Worm (Caenorhabditis elegans) whole organism, young adult: ENCODE measurements around the gene sra-8.

Source experiments
- B0035.1 ChIP-seq: sonication (generic microtip); optimal IDR thresholded peaks from 2 replicates; lab custom pipeline; 2016; ENCODE audit warnings: missing genetic modification characterization, mild to moderate bottlenecking, missing compliant biosample characterization, missing genotype, missing genetic modification reagents
- B0261.1 ChIP-seq: sonication (generic microtip); optimal IDR thresholded peaks from 2 replicates; lab custom pipeline; 2016; ENCODE audit warnings: mild to moderate bottlenecking, missing genetic modification characterization, moderate library complexity, missing compliant biosample characterization
- B0336.3 ChIP-seq: fragments of 200-800 bp; sonication (Bioruptor generic); IDR thresholded peaks from 2 replicates; pipeline ENCODE4 v1.3.6; 2022; ENCODE audit warnings: missing genetic modification characterization, missing compliant biosample characterization
- C06A6.2 ChIP-seq: fragments of 200-800 bp; sonication (Bioruptor generic); conservative IDR thresholded peaks from 2 replicates; pipeline ENCODE4 v1.3.6; 2022; ENCODE audit warnings: missing genetic modification characterization, missing compliant biosample characterization
- F49E8.2 ChIP-seq: sonication (generic microtip); optimal IDR thresholded peaks from 3 replicates; lab custom pipeline; 2017; ENCODE audit warnings: missing genetic modification characterization, mild to moderate bottlenecking, missing compliant biosample characterization, antibody characterized with exemption, moderate library complexity; ENCODE audit not compliant: insufficient read depth
- F57C9.4 ChIP-seq: sonication (generic microtip); optimal IDR thresholded peaks from 2 replicates; lab custom pipeline; 2017; ENCODE audit warnings: mild to moderate bottlenecking, missing genetic modification characterization, missing compliant biosample characterization
- T07F8.4 ChIP-seq: sonication (generic microtip); optimal IDR thresholded peaks from 2 replicates; lab custom pipeline; 2016; ENCODE audit warnings: mild to moderate bottlenecking, missing genetic modification characterization, moderate library complexity, missing compliant biosample characterization
- Y56A3A.18 ChIP-seq: fragments of 200-800 bp; sonication (Bioruptor generic); IDR thresholded peaks from 2 replicates; pipeline ENCODE4 v1.3.6; 2022; ENCODE audit warnings: missing genetic modification reagents, missing genetic modification characterization, missing compliant biosample characterization
- Y67H2A.10 ChIP-seq: fragments of 200-800 bp; sonication (Bioruptor generic); conservative IDR thresholded peaks from 2 replicates; pipeline ENCODE4 v1.3.6; 2022; ENCODE audit warnings: missing genetic modification reagents, missing genetic modification characterization, missing compliant biosample characterization
- ZK185.1 ChIP-seq: sonication (generic microtip); optimal IDR thresholded peaks from 2 replicates; lab custom pipeline; 2016; ENCODE audit warnings: mild to moderate bottlenecking, missing genetic modification characterization, missing compliant biosample characterization; ENCODE audit not compliant: poor library complexity, severe bottlenecking
- aptf-3 ChIP-seq: fragments of 200-800 bp; sonication (Bioruptor generic); IDR thresholded peaks from 2 replicates; pipeline ENCODE4 v1.3.6; 2022; ENCODE audit warnings: missing genetic modification characterization, missing compliant biosample characterization
- attf-5 ChIP-seq: fragments of 200-800 bp; sonication (Bioruptor generic); optimal IDR thresholded peaks from 2 replicates; lab custom pipeline; 2018; ENCODE audit warnings: mild to moderate bottlenecking, missing genetic modification characterization, missing compliant biosample characterization
- attf-6 ChIP-seq: fragments of 200-800 bp; sonication (Bioruptor generic); IDR thresholded peaks from 2 replicates; pipeline ENCODE4 v1.3.6; 2022; ENCODE audit warnings: missing genetic modification reagents, missing genetic modification characterization, missing compliant biosample characterization
- ccch-3 ChIP-seq: fragments of 200-800 bp; sonication (Bioruptor generic); optimal IDR thresholded peaks from 2 replicates; lab custom pipeline; 2018; ENCODE audit warnings: mild to moderate bottlenecking, missing genetic modification characterization, missing compliant biosample characterization
- ceh-40 ChIP-seq: fragments of 200-800 bp; sonication (Bioruptor generic); IDR thresholded peaks from 2 replicates; pipeline ENCODE4 v1.3.6; 2022; ENCODE audit warnings: missing genetic modification characterization, missing compliant biosample characterization
- ceh-58 ChIP-seq: fragments of 200-800 bp; sonication (Bioruptor generic); IDR thresholded peaks from 2 replicates; pipeline ENCODE4 v1.3.6; 2022; ENCODE audit warnings: missing genetic modification characterization, missing compliant biosample characterization
- die-1 ChIP-seq: sonication (generic microtip); optimal IDR thresholded peaks from 2 replicates; lab custom pipeline; 2016; ENCODE audit warnings: missing genotype, mild to moderate bottlenecking, missing genetic modification characterization, missing compliant biosample characterization
- dox-1 ChIP-seq: fragments of 200-800 bp; sonication (Bioruptor generic); IDR thresholded peaks from 2 replicates; pipeline ENCODE4 v1.3.6; 2022; ENCODE audit warnings: missing genetic modification reagents, missing genetic modification characterization, missing compliant biosample characterization
- egl-18 ChIP-seq: fragments of 200-800 bp; sonication (Bioruptor generic); IDR thresholded peaks from 2 replicates; pipeline ENCODE4 v1.3.6; 2022; ENCODE audit warnings: missing genetic modification reagents, missing genetic modification characterization, missing compliant biosample characterization
- egl-44 ChIP-seq: fragments of 200-800 bp; sonication (Bioruptor generic); IDR thresholded peaks from 2 replicates; pipeline ENCODE4 v1.3.6; 2022; ENCODE audit warnings: missing genetic modification reagents, missing genetic modification characterization, missing compliant biosample characterization
- ets-4 ChIP-seq: fragments of 200-800 bp; sonication (Bioruptor generic); optimal IDR thresholded peaks from 2 replicates; lab custom pipeline; 2018; ENCODE audit warnings: mild to moderate bottlenecking, missing genetic modification characterization, missing compliant biosample characterization
- him-1 ChIP-seq: sonication (generic microtip); optimal IDR thresholded peaks from 2 replicates; lab custom pipeline; 2016; ENCODE audit warnings: missing genotype, missing genetic modification reagents, missing genetic modification characterization, missing compliant biosample characterization
- hlh-26 ChIP-seq: fragments of 200-800 bp; sonication (Bioruptor generic); conservative IDR thresholded peaks from 2 replicates; pipeline ENCODE4 v1.3.6; 2022; ENCODE audit warnings: missing genetic modification reagents, missing genetic modification characterization, missing compliant biosample characterization
- hsf-1 ChIP-seq: fragments of 200-800 bp; sonication (Bioruptor generic); IDR thresholded peaks from 2 replicates; pipeline ENCODE4 v1.3.6; 2022; ENCODE audit warnings: missing genetic modification reagents, missing genetic modification characterization, missing compliant biosample characterization
- let-607 ChIP-seq, 2 experiments: fragments of 200-800 bp in 1 of 2; sonication (Bioruptor generic) in 1 of 2; sonication (generic microtip) in 1 of 2; optimal IDR thresholded peaks; 2 replicates each; lab custom pipeline; 2016 to 2018; ENCODE audit warnings: mild to moderate bottlenecking in 2 of 2, missing compliant biosample characterization in 2 of 2, missing genetic modification characterization in 2 of 2, moderate library complexity in 2 of 2, missing genotype in 1 of 2
- lin-26 ChIP-seq: fragments of 200-800 bp; sonication (Bioruptor generic); IDR thresholded peaks from 2 replicates; pipeline ENCODE4 v1.3.6; 2022; ENCODE audit warnings: missing genetic modification reagents, missing genetic modification characterization, missing compliant biosample characterization
- lin-54 ChIP-seq: fragments of 200-800 bp; sonication (Bioruptor generic); optimal IDR thresholded peaks from 2 replicates; lab custom pipeline; 2018; ENCODE audit warnings: mild to moderate bottlenecking, missing genetic modification characterization, missing compliant biosample characterization
- lir-1 ChIP-seq: fragments of 200-800 bp; sonication (Bioruptor generic); conservative IDR thresholded peaks from 2 replicates; pipeline ENCODE4 v1.3.6; 2022; ENCODE audit warnings: missing genetic modification reagents, missing genetic modification characterization, missing compliant biosample characterization
- madf-10 ChIP-seq: sonication (generic microtip); optimal IDR thresholded peaks from 2 replicates; lab custom pipeline; 2016; ENCODE audit warnings: mild to moderate bottlenecking, missing genetic modification characterization, missing compliant biosample characterization
- madf-3 ChIP-seq: fragments of 200-800 bp; sonication (Bioruptor generic); IDR thresholded peaks from 2 replicates; pipeline ENCODE4 v1.3.6; 2022; ENCODE audit warnings: missing genetic modification reagents, missing genetic modification characterization, missing compliant biosample characterization
- madf-6 ChIP-seq: fragments of 200-800 bp; sonication (Bioruptor generic); IDR thresholded peaks from 2 replicates; pipeline ENCODE4 v1.3.6; 2022; ENCODE audit warnings: missing genetic modification reagents, missing genetic modification characterization, missing compliant biosample characterization
- madf-8 ChIP-seq: fragments of 200-800 bp; sonication (Bioruptor generic); conservative IDR thresholded peaks from 2 replicates; pipeline ENCODE4 v1.3.6; 2022; ENCODE audit warnings: missing genetic modification reagents, missing genetic modification characterization, missing compliant biosample characterization
- mcd-1 ChIP-seq: fragments of 200-800 bp; sonication (Bioruptor generic); IDR thresholded peaks from 2 replicates; pipeline ENCODE4 v1.3.6; 2022; ENCODE audit warnings: missing genetic modification reagents, missing genetic modification characterization, missing compliant biosample characterization
- mxl-1 ChIP-seq: sonication (generic microtip); optimal IDR thresholded peaks from 2 replicates; lab custom pipeline; 2016; ENCODE audit warnings: missing genetic modification characterization, missing compliant biosample characterization
- nfyb-1 ChIP-seq: fragments of 200-800 bp; sonication (Bioruptor generic); IDR thresholded peaks from 2 replicates; pipeline ENCODE4 v1.3.6; 2022; ENCODE audit warnings: missing genetic modification reagents, missing genetic modification characterization, missing compliant biosample characterization
- nhr-179 ChIP-seq: sonication (generic microtip); optimal IDR thresholded peaks from 2 replicates; lab custom pipeline; 2016; ENCODE audit warnings: mild to moderate bottlenecking, missing genetic modification characterization, missing compliant biosample characterization
- nhr-27 ChIP-seq: fragments of 200-800 bp; sonication (Bioruptor generic); optimal IDR thresholded peaks from 2 replicates; lab custom pipeline; 2018; ENCODE audit warnings: mild to moderate bottlenecking, missing genetic modification characterization, moderate library complexity, missing compliant biosample characterization
- nhr-80 ChIP-seq: sonication (generic microtip); optimal IDR thresholded peaks from 2 replicates; lab custom pipeline; 2016; ENCODE audit warnings: missing genetic modification characterization, missing compliant biosample characterization
- nhr-90 ChIP-seq: sonication (generic microtip); optimal IDR thresholded peaks from 2 replicates; lab custom pipeline; 2016; ENCODE audit warnings: missing genotype, mild to moderate bottlenecking, missing genetic modification characterization, missing compliant biosample characterization
- pha-4 ChIP-seq: fragments of 150-350 bp; sonication (generic microtip); optimal IDR thresholded peaks from 2 replicates; lab custom pipeline; 2014; ENCODE audit warnings: missing biosample characterization, missing genetic modification reagents, missing genetic modification characterization
- repo-1 ChIP-seq: sonication (generic microtip); optimal IDR thresholded peaks from 2 replicates; lab custom pipeline; 2017; ENCODE audit warnings: mild to moderate bottlenecking, missing genetic modification characterization, missing compliant biosample characterization
- rpc-1 ChIP-seq, 2 experiments: fragments of 150-350 bp in 1 of 2; sonication (generic microtip) in 1 of 2; optimal IDR thresholded peaks; 2 replicates each; lab custom pipeline; 2014 to 2018; ENCODE audit warnings: missing biosample characterization in 1 of 2, missing genetic modification characterization in 1 of 2, missing genetic modification reagents in 1 of 2, missing genotype in 1 of 2
- snpc-1.3 ChIP-seq: sonication (generic microtip); optimal IDR thresholded peaks from 2 replicates; lab custom pipeline; 2017; ENCODE audit warnings: missing genetic modification characterization, mild to moderate bottlenecking, missing compliant biosample characterization, antibody characterized with exemption, moderate library complexity, missing genotype, missing genetic modification reagents; ENCODE audit not compliant: insufficient read depth
- snpc-3.4 ChIP-seq: sonication (generic microtip); optimal IDR thresholded peaks from 2 replicates; lab custom pipeline; 2017; ENCODE audit warnings: missing genetic modification characterization, mild to moderate bottlenecking, missing compliant biosample characterization, antibody characterized with exemption, moderate library complexity, missing genotype, missing genetic modification reagents
- somi-1 ChIP-seq: fragments of 200-800 bp; sonication (Bioruptor generic); optimal IDR thresholded peaks from 2 replicates; lab custom pipeline; 2018; ENCODE audit warnings: mild to moderate bottlenecking, missing genetic modification characterization, missing compliant biosample characterization
- tlf-1 ChIP-seq: fragments of 200-800 bp; sonication (Bioruptor generic); optimal IDR thresholded peaks from 2 replicates; lab custom pipeline; 2018; ENCODE audit warnings: mild to moderate bottlenecking, missing genetic modification characterization, missing compliant biosample characterization
- unc-62 ChIP-seq: fragments of 150-350 bp; optimal IDR thresholded peaks from 2 replicates; lab custom pipeline; 2014; ENCODE audit warnings: missing biosample characterization, missing genetic modification reagents, missing genetic modification characterization
- ztf-28 ChIP-seq: fragments of 200-800 bp; sonication (Bioruptor generic); IDR thresholded peaks from 2 replicates; pipeline ENCODE4 v1.3.6; 2022; ENCODE audit warnings: missing genetic modification reagents, missing genetic modification characterization, missing compliant biosample characterization
- ztf-6 ChIP-seq: fragments of 200-800 bp; sonication (Bioruptor generic); IDR thresholded peaks from 2 replicates; pipeline ENCODE4 v1.3.6; 2022; ENCODE audit warnings: missing genetic modification reagents, missing genetic modification characterization, missing compliant biosample characterization

sra-8 gene

DNA sequence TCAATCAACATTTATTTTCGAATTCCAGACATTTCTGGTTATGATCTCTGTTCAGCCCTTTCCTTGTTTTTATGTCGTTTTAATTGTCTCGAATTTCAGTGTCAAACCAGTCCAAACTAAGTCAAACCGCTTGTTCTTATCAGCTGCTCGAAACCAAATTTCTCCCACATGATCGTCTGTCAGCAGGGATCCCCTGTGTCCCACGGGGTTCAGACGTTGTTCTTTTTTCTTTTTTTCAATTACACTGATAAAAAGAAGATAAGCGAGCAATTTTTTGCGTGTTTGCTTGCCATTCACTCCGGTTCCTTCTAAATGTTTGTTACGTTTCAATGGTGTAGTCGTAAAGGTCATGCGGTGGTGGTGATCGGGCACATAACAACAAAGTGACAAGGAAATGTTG, 35.6 kb upstream of the sra-8 start (continued):
- TF ChIP-seq die-1 (tag; lab: Kevin White, UChicago) (no peak), dox-1 (GFP tag; lab: Robert Waterston, UW) (0 out of 2 replicates have a peak, but pooled peaks have one; percentile 20), madf-6 (GFP tag; lab: Robert Waterston, UW) (no peak), snpc-3.4 (no peak), F49E8.2 (no peak), nhr-80 (tag; lab: Kevin White, UChicago) (peak; percentile 90), attf-6 (GFP tag; lab: Robert Waterston, UW) (no peak), B0336.3 (GFP tag; lab: Robert Waterston, UW) (no peak), nhr-179 (tag; lab: Kevin White, UChicago) (no peak), T07F8.4 (no peak), nhr-27 (tag; lab: Kevin White, UChicago) (no peak), ztf-28 (GFP tag; lab: Robert Waterston, UW) (no peak), ccch-3 (no peak), let-607 (tag; optimal IDR thresholded peaks at IDR 0.05; lab: Kevin White, UChicago) (peak in 1 of 2 experiments; percentile 32), rpc-1 (optimal IDR thresholded peaks at IDR 0.05; lab: Kevin White, UChicago) (no peak), rpc-1 (tag; optimal IDR thresholded peaks at IDR 0.05; lab: Kevin White, UChicago) (no peak), snpc-1.3 (no peak), madf-3 (no peak), mcd-1 (GFP tag; lab: Robert Waterston, UW) (no peak), aptf-3 (no peak), mxl-1 (no peak), F57C9.4 (tag; lab: Kevin White, UChicago) (no peak), ceh-40 (GFP tag; lab: Robert Waterston, UW) (no peak), lir-1 (GFP tag; lab: Robert Waterston, UW) (no peak), him-1 (tag; lab: Kevin White, UChicago) (no peak), hsf-1 (GFP tag; lab: Robert Waterston, UW) (0 out of 2 replicates have a peak, but pooled peaks have one; percentile 18), lin-54 (GFP tag; lab: Kevin White, UChicago) (no peak), ztf-6 (GFP tag; lab: Robert Waterston, UW) (no peak), Y56A3A.18 (GFP tag; lab: Robert Waterston, UW) (no peak), tlf-1 (GFP tag; lab: Kevin White, UChicago) (peak; percentile 71), B0261.1 (tag; lab: Kevin White, UChicago) (no peak), C06A6.2 (0 out of 2 replicates have a peak, but pooled peaks have one; percentile 49), egl-44 (GFP tag; lab: Robert Waterston, UW) (peak; percentile 57; the same call in 1 of the 2 replicates), ceh-58 (no peak), lin-26 (no peak), egl-18 (GFP tag; lab: Robert Waterston, UW) (no peak), somi-1 (no peak), attf-5 (peak; percentile 40), ets-4 (GFP tag; lab: Kevin White, UChicago) (no peak), hlh-26 (GFP tag; lab: Robert Waterston, UW) (no peak), nhr-90 (tag; lab: Kevin White, UChicago) (no peak), repo-1 (no peak), pha-4 (no peak), madf-10 (tag; lab: Kevin White, UChicago) (no peak), unc-62 (peak; percentile 46), Y67H2A.10 (GFP tag; lab: Robert Waterston, UW) (no peak), ZK185.1 (tag; lab: Kevin White, UChicago) (no peak), madf-8 (GFP tag; lab: Robert Waterston, UW) (no peak), nfyb-1 (GFP tag; lab: Robert Waterston, UW) (0 out of 2 replicates have a peak, but pooled peaks have one; percentile 7), B0035.1 (tag; lab: Kevin White, UChicago) (no peak)
